Fruit fly (Drosophila melanogaster): Measurements from ENCODE around the gene Tat.

The Tat gene

dm6 chrX:14216844-14217243, 44.2 kb upstream of the Tat start (continued):
- TF ChIP-seq gem (tag; optimal IDR thresholded peaks at IDR 0.05) (peak; percentile 42), CG14050 (GFP tag; IDR thresholded peaks at IDR 0.05) (no peak), pum (GFP tag; optimal IDR thresholded peaks at IDR 0.05) (no peak), CG15601 (tag; optimal IDR thresholded peaks at IDR 0.05) (no peak), Hr51 (GFP tag; optimal IDR thresholded peaks at IDR 0.05) (peak in 1 of 2 experiments; percentile 15), CG14014 (GFP tag; IDR thresholded peaks at IDR 0.05) (0 out of 2 replicates have a peak, but pooled peaks have one; percentile 21), CG2678 (tag; optimal IDR thresholded peaks at IDR 0.05) (peak; percentile 18), bsh (GFP tag; optimal IDR thresholded peaks at IDR 0.05) (no peak), D (optimal IDR thresholded peaks at IDR 0.05) (no peak), D (GFP tag; optimal IDR thresholded peaks at IDR 0.05) (no peak), CG16863 (GFP tag; optimal IDR thresholded peaks at IDR 0.05) (no peak), lab (GFP tag; optimal IDR thresholded peaks at IDR 0.05) (peak; percentile 1), Oaz (GFP tag; IDR thresholded peaks at IDR 0.05) (no peak)

dm6 chrX:14218045-14218483, 43.0 kb upstream of the Tat start:
- no peak for TF ChIP-seq Dll (GFP tag; IDR thresholded peaks at IDR 0.05; ENCODE audit: partially characterized antibody)
- peak; percentile 59 for TF ChIP-seq CG7786 (GFP tag; optimal IDR thresholded peaks at IDR 0.05)
- peak; percentile 41 for TF ChIP-seq CG7928 (GFP tag; optimal IDR thresholded peaks at IDR 0.05)
- peak; percentile 77 for TF ChIP-seq corto (GFP tag; optimal IDR thresholded peaks at IDR 0.05)
- TF ChIP-seq CG3407 (GFP tag; optimal IDR thresholded peaks at IDR 0.05): peak; percentile 80
- peak; percentile 75 for TF ChIP-seq nerfin-1 (tag; optimal IDR thresholded peaks at IDR 0.05)
- TF ChIP-seq danr (GFP tag; IDR thresholded peaks at IDR 0.05): peak; percentile 64
- peak; percentile 69 for TF ChIP-seq CG12219 (GFP tag; optimal IDR thresholded peaks at IDR 0.05)
- TF ChIP-seq CG7987 (GFP tag; optimal IDR thresholded peaks at IDR 0.05): peak; percentile 27
- peak; percentile 41 for TF ChIP-seq tx (GFP tag; optimal IDR thresholded peaks at IDR 0.05)
- peak; percentile 51 for TF ChIP-seq ac (GFP tag; optimal IDR thresholded peaks at IDR 0.05)
- peak; percentile 89 for TF ChIP-seq Ssrp (tag; optimal IDR thresholded peaks at IDR 0.05)
- no peak for TF ChIP-seq MESR4 (GFP tag; optimal IDR thresholded peaks at IDR 0.05)
- TF ChIP-seq dpn (GFP tag; optimal IDR thresholded peaks at IDR 0.05): peak; percentile 83 to 86
- peak; percentile 81 for TF ChIP-seq CG11456 (GFP tag; IDR thresholded peaks at IDR 0.05)
- TF ChIP-seq Hr3 (GFP tag; optimal IDR thresholded peaks at IDR 0.05): peak; percentile 87
- peak in 1 of 2 experiments; percentile 57 for TF ChIP-seq crp (GFP tag; optimal IDR thresholded peaks at IDR 0.05)
- TF ChIP-seq CG8388 (GFP tag; optimal IDR thresholded peaks at IDR 0.05): peak; percentile 89
- TF ChIP-seq CG43689 (GFP tag; IDR thresholded peaks at IDR 0.05): peak; percentile 76
- no peak for TF ChIP-seq Tbp (GFP tag; optimal IDR thresholded peaks at IDR 0.05)
- TF ChIP-seq slou (GFP tag; optimal IDR thresholded peaks at IDR 0.05): peak; percentile 82
- TF ChIP-seq aop (GFP tag; IDR thresholded peaks at IDR 0.05): no peak
- peak; percentile 60 for TF ChIP-seq CG7271 (tag; optimal IDR thresholded peaks at IDR 0.05)
- peak; percentile 60; the same call in 2 of the 3 replicates for TF ChIP-seq CG11560 (tag; IDR thresholded peaks at IDR 0.05)
- peak; percentile 77; the same call in 2 of the 3 replicates for TF ChIP-seq CG3726 (GFP tag; IDR thresholded peaks at IDR 0.05)
- peak; percentile 94 for TF ChIP-seq Med (GFP tag)
- peak; percentile 29 for TF ChIP-seq Antp (GFP tag; optimal IDR thresholded peaks at IDR 0.05)
- TF ChIP-seq CG15601 (tag; optimal IDR thresholded peaks at IDR 0.05): peak; percentile 83
- TF ChIP-seq seq (GFP tag; IDR thresholded peaks at IDR 0.05): peak; percentile 80
- TF ChIP-seq Optix (GFP tag; IDR thresholded peaks at IDR 0.05): 0 out of 3 replicates have a peak, but pooled peaks have one; percentile 53
- TF ChIP-seq CG31441 (GFP tag; IDR thresholded peaks at IDR 0.05): peak; percentile 96
- peak; percentile 78 for TF ChIP-seq CG10654 (GFP tag; optimal IDR thresholded peaks at IDR 0.05)
- no peak for TF ChIP-seq CG11398 (GFP tag; optimal IDR thresholded peaks at IDR 0.05)
- no peak for TF ChIP-seq Kr (GFP tag; optimal IDR thresholded peaks at IDR 0.05)
- TF ChIP-seq chn (GFP tag; optimal IDR thresholded peaks at IDR 0.05): peak; percentile 55
- peak; percentile 81 for TF ChIP-seq ase (GFP tag; IDR thresholded peaks at IDR 0.05)
- no peak for TF ChIP-seq bigmax (GFP tag; optimal IDR thresholded peaks at IDR 0.05)
- TF ChIP-seq eve (GFP tag; optimal IDR thresholded peaks at IDR 0.05): no peak

All from whole organism, embryonic.